Fruit fly (Drosophila melanogaster) whole organism, pupa: ENCODE results near the gene CG14258.

Experiments used
- CG12605 ChIP-seq: fragments of 200-800 bp; sonication (Bioruptor generic); IDR thresholded peaks from 2 replicates; pipeline ENCODE4 v1.3.6; 2022; ENCODE audit warnings: missing biosample characterization, missing genetic modification characterization
- CG13204 ChIP-seq: fragments of 200-800 bp; sonication (Bioruptor generic); optimal IDR thresholded peaks from 2 replicates; lab custom pipeline; 2018; ENCODE audit warnings: missing biosample characterization, mild to moderate bottlenecking, missing genetic modification characterization, moderate library complexity
- CG14655 ChIP-seq: fragments of 200-800 bp; sonication (Bioruptor generic); optimal IDR thresholded peaks from 3 replicates; lab custom pipeline; 2017; ENCODE audit warnings: mild to moderate bottlenecking, missing biosample characterization, missing genetic modification reagents, missing genetic modification characterization
- CG15710 ChIP-seq: fragments of 200-800 bp; sonication (Bioruptor generic); optimal IDR thresholded peaks from 2 replicates; lab custom pipeline; 2018; ENCODE audit warnings: missing biosample characterization, mild to moderate bottlenecking, missing genetic modification characterization, moderate library complexity
- CG34367 ChIP-seq: fragments of 200-800 bp; sonication (Bioruptor generic); optimal IDR thresholded peaks from 2 replicates; lab custom pipeline; 2018; ENCODE audit warnings: missing biosample characterization, mild to moderate bottlenecking, missing genetic modification characterization
- EcR ChIP-seq: fragments of 200-800 bp; sonication (Bioruptor generic); optimal IDR thresholded peaks from 3 replicates; lab custom pipeline; 2019; ENCODE audit warnings: missing biosample characterization, missing genetic modification characterization, mild to moderate bottlenecking, moderate library complexity, missing genetic modification reagents
- Ets98B ChIP-seq: fragments of 200-800 bp; sonication (Bioruptor generic); IDR thresholded peaks from 2 replicates; pipeline ENCODE4 v1.3.6; 2022; ENCODE audit warnings: missing biosample characterization, missing genetic modification characterization
- Pif1A ChIP-seq: fragments of 200-800 bp; sonication (Bioruptor generic); optimal IDR thresholded peaks from 3 replicates; lab custom pipeline; 2016; ENCODE audit warnings: missing biosample characterization, missing genetic modification characterization
- Pif1B ChIP-seq: fragments of 200-800 bp; sonication (Bioruptor generic); optimal IDR thresholded peaks from 3 replicates; lab custom pipeline; 2016; ENCODE audit warnings: missing biosample characterization, missing genetic modification characterization
- Snoo ChIP-seq: fragments of 200-800 bp; sonication (Bioruptor generic); optimal IDR thresholded peaks from 3 replicates; lab custom pipeline; 2017; ENCODE audit warnings: missing biosample characterization, mild to moderate bottlenecking, missing genetic modification characterization, inconsistent platforms
- fd96Ca ChIP-seq: fragments of 200-800 bp; sonication (Bioruptor generic); IDR thresholded peaks from 3 replicates; pipeline ENCODE4 v1.3.6; 2022; ENCODE audit warnings: missing biosample characterization, missing genetic modification characterization
- gl ChIP-seq: fragments of 200-800 bp; sonication (Bioruptor generic); optimal IDR thresholded peaks from 2 replicates; lab custom pipeline; 2018; ENCODE audit warnings: missing biosample characterization, mild to moderate bottlenecking, missing genetic modification characterization
- rn ChIP-seq: fragments of 200-800 bp; sonication (Bioruptor generic); IDR thresholded peaks from 2 replicates; pipeline ENCODE4 v1.3.6; 2022; ENCODE audit warnings: missing biosample characterization, missing genetic modification characterization

DNA sequence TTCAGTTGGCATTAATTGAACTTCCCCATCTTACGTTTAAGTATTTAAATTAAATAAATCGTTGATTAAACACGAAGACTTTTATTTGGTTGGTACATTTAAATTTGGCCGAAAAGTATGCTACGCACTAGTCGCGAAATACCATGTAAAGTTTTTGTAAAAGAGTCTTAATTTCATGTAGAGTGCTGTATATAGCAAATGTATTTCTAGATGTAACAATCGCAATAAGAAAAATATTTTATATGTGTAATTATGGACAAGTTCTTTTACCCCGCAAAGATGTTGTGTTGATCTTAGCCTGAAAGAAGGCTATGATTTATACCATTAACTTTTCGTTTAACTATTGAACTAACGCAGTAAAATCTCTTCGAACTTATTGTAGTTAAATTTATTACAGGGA is 10.2 kb upstream of the CG14258 start:
- TF ChIP-seq CG12605 (no peak), Ets98B (no peak), Snoo (no peak), CG13204 (no peak), CG14655 (no peak), CG15710 (no peak), fd96Ca (GFP tag; lab: Robert Waterston, UW) (no peak), Pif1A (GFP tag; lab: Kevin White, UChicago) (no peak), CG34367 (tag; lab: Kevin White, UChicago) (no peak), gl (tag; lab: Kevin White, UChicago) (no peak), EcR (GFP tag; lab: Kevin White, UChicago) (no peak), rn (GFP tag; lab: Robert Waterston, UW) (no peak), Pif1B (GFP tag; lab: Kevin White, UChicago) (no peak)
